Fruit fly (Drosophila melanogaster): ENCODE data around the gene hd.

- TF ChIP-seq Gug (GFP tag; IDR thresholded peaks at IDR 0.05): no peak
- TF ChIP-seq Hr39 (GFP tag; optimal IDR thresholded peaks at IDR 0.05): no peak
- TF ChIP-seq CG1621 (tag; optimal IDR thresholded peaks at IDR 0.05): no peak
- TF ChIP-seq CG8319 (GFP tag; optimal IDR thresholded peaks at IDR 0.05): no peak
- TF ChIP-seq Hr38 (GFP tag; optimal IDR thresholded peaks at IDR 0.05): no peak
- no peak for TF ChIP-seq ss (GFP tag; optimal IDR thresholded peaks at IDR 0.05)
- TF ChIP-seq vri (GFP tag; optimal IDR thresholded peaks at IDR 0.05): peak; percentile 55
- TF ChIP-seq Blimp-1 (GFP tag; optimal IDR thresholded peaks at IDR 0.05): no peak
- TF ChIP-seq CG3919 (GFP tag; optimal IDR thresholded peaks at IDR 0.05): no peak
- TF ChIP-seq CG8632 (GFP tag; optimal IDR thresholded peaks at IDR 0.05): no peak
- peak; percentile 3 for TF ChIP-seq esn (GFP tag; optimal IDR thresholded peaks at IDR 0.05)
- peak; percentile 55 for TF ChIP-seq Eip78C (GFP tag)
Measured at dm6 chr3R:5364539-5365273, 10.1 kb downstream of the hd start.
